Worm (Caenorhabditis elegans) whole organism, L1 larva: Measurements from ENCODE around the gene C45B11.6.

Experiments
- aly-2 ChIP-seq: fragments of 150-350 bp; optimal IDR thresholded peaks from 2 replicates; lab custom pipeline; 2014; ENCODE audit warnings: missing biosample characterization, missing genetic modification characterization
- ceh-82 ChIP-seq, 3 experiments: fragments of 150-350 bp in 1 of 3; sonication (generic microtip) in 2 of 3; optimal IDR thresholded peaks; 2 replicates each; lab custom pipeline; 2014 to 2017; ENCODE audit warnings: missing biosample characterization in 3 of 3, missing genetic modification characterization in 3 of 3
- lin-13 ChIP-seq: fragments of 150-350 bp; optimal IDR thresholded peaks from 2 replicates; lab custom pipeline; 2014; ENCODE audit warnings: missing biosample characterization, missing genetic modification reagents, missing genetic modification characterization
- lin-15B ChIP-seq: fragments of 150-350 bp; sonication (generic microtip); optimal IDR thresholded peaks from 3 replicates; lab custom pipeline; 2014; ENCODE audit warnings: missing biosample characterization, missing genetic modification characterization
- lir-3 ChIP-seq: sonication (generic microtip); optimal IDR thresholded peaks from 2 replicates; lab custom pipeline; 2016; ENCODE audit warnings: mild to moderate bottlenecking, missing genetic modification characterization, moderate library complexity, missing compliant biosample characterization; ENCODE audit not compliant: poor library complexity
- nhr-237 ChIP-seq: fragments of 150-350 bp; optimal IDR thresholded peaks from 2 replicates; lab custom pipeline; 2014; ENCODE audit warnings: missing biosample characterization, missing genetic modification characterization
- nhr-28 ChIP-seq: fragments of 150-350 bp; optimal IDR thresholded peaks from 2 replicates; lab custom pipeline; 2014; ENCODE audit warnings: missing biosample characterization, missing genetic modification characterization
- nhr-76 ChIP-seq: sonication (generic microtip); optimal IDR thresholded peaks from 2 replicates; lab custom pipeline; 2017; ENCODE audit warnings: missing biosample characterization, missing genetic modification characterization
- skn-1 ChIP-seq: fragments of 150-350 bp; optimal IDR thresholded peaks from 2 replicates; lab custom pipeline; 2014; ENCODE audit warnings: missing biosample characterization, missing genetic modification characterization
- snpc-4 ChIP-seq: fragments of 150-350 bp; optimal IDR thresholded peaks from 2 replicates; lab custom pipeline; 2014; ENCODE audit warnings: missing biosample characterization, missing genetic modification characterization
- tlp-1 ChIP-seq: fragments of 150-350 bp; optimal IDR thresholded peaks from 2 replicates; lab custom pipeline; 2014; ENCODE audit warnings: missing biosample characterization, missing genetic modification characterization
- unc-62 ChIP-seq: fragments of 150-350 bp; optimal IDR thresholded peaks from 2 replicates; lab custom pipeline; 2014; ENCODE audit warnings: missing biosample characterization, missing genetic modification reagents, missing genetic modification characterization
- unc-98 ChIP-seq: fragments of 200-800 bp; sonication (Bioruptor generic); IDR thresholded peaks from 2 replicates; pipeline ENCODE4 v1.3.6; 2022; ENCODE audit warnings: missing genetic modification characterization, missing compliant biosample characterization
- xbp-1 ChIP-seq: sonication (generic microtip); optimal IDR thresholded peaks from 2 replicates; lab custom pipeline; 2016; ENCODE audit warnings: missing genetic modification characterization, missing compliant biosample characterization

DNA sequence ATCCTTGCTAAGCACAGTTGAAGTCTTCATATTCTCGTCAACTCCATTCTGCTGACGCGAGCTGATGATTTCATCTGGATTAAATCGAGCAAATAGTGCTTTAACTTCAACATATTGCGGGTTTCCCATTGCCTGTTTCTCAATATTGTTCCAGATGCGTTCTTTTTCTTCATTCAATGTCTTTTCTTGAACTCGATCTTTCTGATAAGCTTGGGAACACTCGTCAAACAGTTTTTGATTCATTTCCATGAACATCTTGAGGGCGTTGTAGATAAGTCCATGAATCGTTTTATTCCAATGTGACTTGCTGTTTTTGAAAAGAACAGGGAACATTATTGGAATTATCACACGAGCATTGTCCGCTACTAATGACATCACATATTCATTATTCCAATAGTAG lies 16.1 kb upstream of the C45B11.6 start:
- TF ChIP-seq tlp-1 (tag; lab: Kevin White, UChicago) (no peak), unc-62 (GFP tag; lab: Kevin White, UChicago) (no peak), ceh-82 (tag; optimal IDR thresholded peaks at IDR 0.05; lab: Kevin White, UChicago) (no peak), lir-3 (no peak), snpc-4 (no peak), lin-13 (GFP tag; lab: Kevin White, UChicago) (no peak), xbp-1 (tag; lab: Kevin White, UChicago) (no peak), unc-98 (GFP tag; lab: Robert Waterston, UW) (no peak), nhr-237 (tag; lab: Kevin White, UChicago) (no peak), lin-15B (no peak), nhr-76 (no peak), nhr-28 (tag; lab: Kevin White, UChicago) (no peak), aly-2 (no peak), skn-1 (tag; lab: Kevin White, UChicago) (no peak)
